Fruit fly (Drosophila melanogaster): ENCODE measurements around the gene CG42726.

DNA sequence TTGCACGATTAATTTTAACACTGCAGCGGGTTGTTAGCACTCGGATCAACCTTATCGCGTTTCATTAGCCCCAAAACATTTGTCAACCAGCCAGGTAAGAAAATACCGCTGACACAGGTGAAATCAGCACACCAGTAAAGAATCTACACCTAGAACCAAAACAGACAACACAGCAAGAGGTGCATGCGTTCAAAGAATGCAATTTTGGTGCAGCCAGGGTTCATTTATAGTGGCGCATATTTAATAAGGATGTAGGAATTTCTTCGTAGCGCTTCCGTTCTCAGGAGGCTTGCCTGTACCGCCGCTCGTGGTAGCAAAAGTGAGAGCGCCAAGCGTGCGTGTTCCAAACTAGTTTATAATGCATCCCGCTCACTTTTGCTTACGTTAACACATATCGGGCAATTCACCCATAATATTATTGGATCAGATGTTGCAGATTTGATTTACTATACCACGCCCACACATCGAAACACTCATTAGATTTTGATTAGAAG is 5.4 kb upstream of the CG42726 start:
- TF ChIP-seq acj6 (GFP tag; optimal IDR thresholded peaks at IDR 0.05) (no peak), cyc (GFP tag; optimal IDR thresholded peaks at IDR 0.05) (no peak), Hr38 (GFP tag; optimal IDR thresholded peaks at IDR 0.05) (no peak), pdm3 (GFP tag; optimal IDR thresholded peaks at IDR 0.05) (no peak), CG3032 (tag; optimal IDR thresholded peaks at IDR 0.05) (no peak), OdsH (GFP tag; optimal IDR thresholded peaks at IDR 0.05) (no peak)

Data from whole organism, prepupa.